Worm (Caenorhabditis elegans) whole organism, young adult: Measurements from ENCODE around the gene W04H10.2.
"Not testable (repeated sequence)": the region's sequence is repeated elsewhere in the genome, so short reads cannot be mapped to it uniquely, and the experiment has no call there.

Experiments
- B0261.1 ChIP-seq: sonication (generic microtip); optimal IDR thresholded peaks from 2 replicates; lab custom pipeline; 2016; ENCODE audit warnings: mild to moderate bottlenecking, missing genetic modification characterization, moderate library complexity, missing compliant biosample characterization
- C06A6.2 ChIP-seq: fragments of 200-800 bp; sonication (Bioruptor generic); conservative IDR thresholded peaks from 2 replicates; pipeline ENCODE4 v1.3.6; 2022; ENCODE audit warnings: missing genetic modification characterization, missing compliant biosample characterization
- F39B2.1 ChIP-seq: fragments of 200-800 bp; sonication (Bioruptor generic); IDR thresholded peaks from 2 replicates; pipeline ENCODE4 v1.3.6; 2022; ENCODE audit warnings: missing genetic modification reagents, missing genetic modification characterization, missing compliant biosample characterization
- F52B5.7 ChIP-seq: sonication (generic microtip); optimal IDR thresholded peaks from 2 replicates; lab custom pipeline; 2016; ENCODE audit warnings: mild to moderate bottlenecking, missing genetic modification characterization, missing compliant biosample characterization
- T07F8.4 ChIP-seq: sonication (generic microtip); optimal IDR thresholded peaks from 2 replicates; lab custom pipeline; 2016; ENCODE audit warnings: mild to moderate bottlenecking, missing genetic modification characterization, moderate library complexity, missing compliant biosample characterization
- Y67H2A.10 ChIP-seq: fragments of 200-800 bp; sonication (Bioruptor generic); conservative IDR thresholded peaks from 2 replicates; pipeline ENCODE4 v1.3.6; 2022; ENCODE audit warnings: missing genetic modification reagents, missing genetic modification characterization, missing compliant biosample characterization
- ZK185.1 ChIP-seq: sonication (generic microtip); optimal IDR thresholded peaks from 2 replicates; lab custom pipeline; 2016; ENCODE audit warnings: mild to moderate bottlenecking, missing genetic modification characterization, missing compliant biosample characterization; ENCODE audit not compliant: poor library complexity, severe bottlenecking
- aptf-3 ChIP-seq: fragments of 200-800 bp; sonication (Bioruptor generic); IDR thresholded peaks from 2 replicates; pipeline ENCODE4 v1.3.6; 2022; ENCODE audit warnings: missing genetic modification characterization, missing compliant biosample characterization
- attf-5 ChIP-seq: fragments of 200-800 bp; sonication (Bioruptor generic); optimal IDR thresholded peaks from 2 replicates; lab custom pipeline; 2018; ENCODE audit warnings: mild to moderate bottlenecking, missing genetic modification characterization, missing compliant biosample characterization
- bed-1 ChIP-seq: fragments of 200-800 bp; sonication (Bioruptor generic); IDR thresholded peaks from 2 replicates; pipeline ENCODE4 v1.3.6; 2022; ENCODE audit warnings: missing genetic modification reagents, missing genetic modification characterization, missing compliant biosample characterization
- cebp-2 ChIP-seq: fragments of 200-800 bp; sonication (Bioruptor generic); IDR thresholded peaks from 2 replicates; pipeline ENCODE4 v1.3.6; 2022; ENCODE audit warnings: missing genetic modification characterization, missing compliant biosample characterization
- chd-7 ChIP-seq: sonication (generic microtip); optimal IDR thresholded peaks from 2 replicates; lab custom pipeline; 2016; ENCODE audit warnings: mild to moderate bottlenecking, missing genetic modification characterization, moderate library complexity, missing compliant biosample characterization
- dox-1 ChIP-seq: fragments of 200-800 bp; sonication (Bioruptor generic); IDR thresholded peaks from 2 replicates; pipeline ENCODE4 v1.3.6; 2022; ENCODE audit warnings: missing genetic modification reagents, missing genetic modification characterization, missing compliant biosample characterization
- egrh-3 ChIP-seq: fragments of 200-800 bp; sonication (Bioruptor generic); IDR thresholded peaks from 2 replicates; pipeline ENCODE4 v1.3.6; 2022; ENCODE audit warnings: missing genetic modification reagents, missing genetic modification characterization, missing compliant biosample characterization
- ekl-4 ChIP-seq: fragments of 200-800 bp; sonication (Bioruptor generic); IDR thresholded peaks from 2 replicates; pipeline ENCODE4 v1.3.6; 2022; ENCODE audit warnings: missing genetic modification reagents, missing genetic modification characterization, missing compliant biosample characterization
- ets-4 ChIP-seq: fragments of 200-800 bp; sonication (Bioruptor generic); optimal IDR thresholded peaks from 2 replicates; lab custom pipeline; 2018; ENCODE audit warnings: mild to moderate bottlenecking, missing genetic modification characterization, missing compliant biosample characterization
- hlh-12 ChIP-seq: sonication (generic microtip); optimal IDR thresholded peaks from 2 replicates; lab custom pipeline; 2016; ENCODE audit warnings: missing genetic modification characterization, missing compliant biosample characterization
- hmg-1.2 ChIP-seq: fragments of 200-800 bp; sonication (Bioruptor generic); IDR thresholded peaks from 2 replicates; pipeline ENCODE4 v1.3.6; 2022; ENCODE audit warnings: missing genetic modification reagents, missing genetic modification characterization, missing compliant biosample characterization
- hsf-1 ChIP-seq: fragments of 200-800 bp; sonication (Bioruptor generic); IDR thresholded peaks from 2 replicates; pipeline ENCODE4 v1.3.6; 2022; ENCODE audit warnings: missing genetic modification reagents, missing genetic modification characterization, missing compliant biosample characterization
- let-607 ChIP-seq, 2 experiments: fragments of 200-800 bp in 1 of 2; sonication (Bioruptor generic) in 1 of 2; sonication (generic microtip) in 1 of 2; optimal IDR thresholded peaks; 2 replicates each; lab custom pipeline; 2016 to 2018; ENCODE audit warnings: mild to moderate bottlenecking in 2 of 2, missing compliant biosample characterization in 2 of 2, missing genetic modification characterization in 2 of 2, moderate library complexity in 2 of 2, missing genotype in 1 of 2
- lin-35 ChIP-seq, 3 experiments: fragments of 150-350 bp in 2 of 3; sonication (generic microtip) in 1 of 3; optimal IDR thresholded peaks; 2 replicates each; lab custom pipeline; 2014 to 2018; ENCODE audit warnings: missing biosample characterization in 3 of 3, missing genetic modification characterization in 3 of 3, missing genetic modification reagents in 3 of 3
- lin-40 ChIP-seq: sonication (generic microtip); optimal IDR thresholded peaks from 2 replicates; lab custom pipeline; 2016; ENCODE audit warnings: missing genetic modification characterization, mild to moderate bottlenecking, missing compliant biosample characterization, missing genotype, missing genetic modification reagents
- mxl-1 ChIP-seq: sonication (generic microtip); optimal IDR thresholded peaks from 2 replicates; lab custom pipeline; 2016; ENCODE audit warnings: missing genetic modification characterization, missing compliant biosample characterization
- nfya-2 ChIP-seq: fragments of 200-800 bp; sonication (Bioruptor generic); IDR thresholded peaks from 2 replicates; pipeline ENCODE4 v1.3.6; 2022; ENCODE audit warnings: missing genetic modification reagents, missing genetic modification characterization, missing compliant biosample characterization
- pbrm-1 ChIP-seq: fragments of 200-800 bp; sonication (Bioruptor generic); IDR thresholded peaks from 2 replicates; pipeline ENCODE4 v1.3.6; 2022; ENCODE audit warnings: missing genetic modification reagents, missing genetic modification characterization, missing compliant biosample characterization
- pha-4 ChIP-seq: fragments of 150-350 bp; sonication (generic microtip); optimal IDR thresholded peaks from 2 replicates; lab custom pipeline; 2014; ENCODE audit warnings: missing biosample characterization, missing genetic modification reagents, missing genetic modification characterization
- rec-8 ChIP-seq, 2 experiments: sonication (generic microtip); optimal IDR thresholded peaks; 2 replicates each; lab custom pipeline; 2016; ENCODE audit warnings: mild to moderate bottlenecking in 2 of 2, missing genetic modification characterization in 2 of 2, missing genetic modification reagents in 2 of 2, missing genotype in 2 of 2, missing biosample characterization in 1 of 2, missing compliant biosample characterization in 1 of 2, moderate library complexity in 1 of 2
- repo-1 ChIP-seq: sonication (generic microtip); optimal IDR thresholded peaks from 2 replicates; lab custom pipeline; 2017; ENCODE audit warnings: mild to moderate bottlenecking, missing genetic modification characterization, missing compliant biosample characterization
- snpc-1.1 ChIP-seq: sonication (generic microtip); optimal IDR thresholded peaks from 2 replicates; lab custom pipeline; 2017; ENCODE audit warnings: missing genetic modification characterization, mild to moderate bottlenecking, missing compliant biosample characterization, antibody characterized with exemption, moderate library complexity, missing genotype, missing genetic modification reagents; ENCODE audit not compliant: insufficient read depth
- snpc-4 ChIP-seq, 5 experiments: fragments of 150-350 bp in 1 of 5; sonication (generic microtip) in 4 of 5; optimal IDR thresholded peaks; 2 replicates each; lab custom pipeline; 2014 to 2018; ENCODE audit warnings: missing genetic modification characterization in 5 of 5, missing biosample characterization in 3 of 5, antibody characterized with exemption in 2 of 5, mild to moderate bottlenecking in 2 of 5, missing compliant biosample characterization in 2 of 5, missing genotype in 2 of 5, moderate library complexity in 2 of 5, missing genetic modification reagents in 1 of 5
- unc-62 ChIP-seq: fragments of 150-350 bp; optimal IDR thresholded peaks from 2 replicates; lab custom pipeline; 2014; ENCODE audit warnings: missing biosample characterization, missing genetic modification reagents, missing genetic modification characterization
- ztf-3 ChIP-seq: fragments of 200-800 bp; sonication (Bioruptor generic); optimal IDR thresholded peaks from 2 replicates; lab custom pipeline; 2018; ENCODE audit warnings: mild to moderate bottlenecking, missing genetic modification characterization, missing compliant biosample characterization

W04H10.2 gene

DNA sequence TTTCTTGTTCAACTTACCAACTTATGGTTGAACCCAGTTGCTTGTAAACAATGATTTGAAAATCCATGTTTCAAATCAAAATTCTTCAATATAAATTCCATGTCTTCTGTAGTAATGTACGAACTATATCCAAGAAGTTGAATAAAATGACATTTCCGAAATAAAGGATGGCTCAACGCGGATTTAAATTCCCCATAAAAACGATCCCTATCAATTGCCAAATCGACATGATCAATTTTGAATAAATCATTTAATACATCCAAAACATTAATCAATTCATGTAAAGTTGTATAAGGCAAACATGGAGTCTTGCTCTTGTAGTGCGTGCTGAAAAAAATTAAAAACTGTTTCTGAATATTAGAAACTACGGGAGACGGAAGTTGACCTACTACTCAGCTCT, 14.3 kb upstream of the W04H10.2 start, which contains the start of gene W08F4.10:
Gene W08F4.10 (minus strand): TSS at position 101 of the 400 bp plus-strand sequence.
- TF ChIP-seq snpc-1.1 (no peak), hsf-1 (GFP tag; lab: Robert Waterston, UW) (no peak), nfya-2 (GFP tag; lab: Robert Waterston, UW) (no peak), egrh-3 (GFP tag; lab: Robert Waterston, UW) (no peak), bed-1 (GFP tag; lab: Robert Waterston, UW) (no peak), ekl-4 (GFP tag; lab: Robert Waterston, UW) (no peak), pha-4 (tag; lab: Kevin White, UChicago) (no peak), cebp-2 (GFP tag; lab: Robert Waterston, UW) (no peak), T07F8.4 (tag; lab: Kevin White, UChicago) (no peak), hlh-12 (tag; lab: Kevin White, UChicago) (no peak), F39B2.1 (GFP tag; lab: Robert Waterston, UW) (no peak), aptf-3 (GFP tag; lab: Robert Waterston, UW) (no peak), Y67H2A.10 (GFP tag; lab: Robert Waterston, UW) (no peak)

DNA sequence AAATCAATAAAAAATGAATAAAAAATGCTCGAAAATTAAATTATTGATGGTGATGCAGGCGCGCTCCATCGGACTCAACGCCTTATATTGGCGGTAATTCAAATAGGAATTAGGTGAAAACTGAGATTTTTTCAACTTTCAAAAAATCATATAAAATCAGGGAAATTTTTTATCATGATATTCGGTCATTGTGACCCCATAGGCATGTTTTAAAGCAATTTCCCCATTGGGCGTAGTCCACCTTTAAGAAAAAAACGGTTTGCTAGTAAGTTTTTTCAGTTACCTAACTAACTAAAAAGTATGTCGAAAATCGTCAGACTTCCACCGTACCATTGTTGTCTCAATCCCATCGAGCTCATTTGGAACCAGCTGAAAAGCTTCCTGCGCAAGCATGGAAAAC, 12.1 kb upstream of the W04H10.2 start, which contains the start of gene W08F4.1:
Gene W08F4.1 (plus strand): TSS at position 301 of the 400 bp plus-strand sequence.
- not testable (repeated sequence) for TF ChIP-seq let-607 (tag; optimal IDR thresholded peaks at IDR 0.05; lab: Kevin White, UChicago); unc-62; ZK185.1 (tag; lab: Kevin White, UChicago)

DNA sequence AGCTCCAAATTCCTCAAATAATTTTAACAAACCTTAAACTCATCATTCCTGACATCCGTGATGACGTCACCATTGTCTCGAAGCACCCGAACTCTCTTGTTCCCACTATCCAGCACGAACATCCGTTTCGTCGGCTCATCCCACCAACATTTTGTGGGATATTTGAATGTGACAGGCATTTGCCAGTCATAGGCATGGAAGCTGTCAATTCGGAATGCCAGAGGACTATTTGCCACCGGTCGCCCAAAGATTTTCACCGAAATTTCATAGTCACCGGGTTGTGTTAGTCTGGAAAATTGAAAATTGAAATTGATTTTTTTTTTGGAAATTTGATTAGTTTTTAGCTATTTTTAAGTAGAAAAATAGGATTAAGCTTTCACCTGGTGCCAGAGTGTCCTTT, 8.7 kb upstream of the W04H10.2 start:
- no peak for TF ChIP-seq ets-4 (GFP tag; lab: Kevin White, UChicago)
- no peak for TF ChIP-seq repo-1 (tag; lab: Kevin White, UChicago)
- no peak for TF ChIP-seq ztf-3 (GFP tag; lab: Kevin White, UChicago)

DNA sequence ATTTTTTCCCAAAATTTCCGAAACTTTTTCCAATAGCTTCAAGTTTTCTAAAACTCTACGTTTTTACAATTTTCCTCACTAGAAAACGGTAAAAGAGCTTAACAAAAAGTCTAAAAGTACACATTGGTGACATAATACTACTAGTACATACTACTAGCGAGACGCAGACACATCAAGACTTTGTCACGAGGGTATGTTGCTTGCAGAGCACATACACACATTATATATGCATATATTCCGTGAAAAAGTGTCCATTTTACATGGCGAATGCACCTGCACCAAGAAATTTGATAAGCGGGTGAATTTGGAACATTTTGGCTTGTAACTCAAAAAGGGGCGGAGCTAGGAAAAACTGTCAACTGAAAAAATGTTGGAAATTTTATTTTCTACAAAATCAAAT, 4.1 kb upstream of the W04H10.2 start:
- TF ChIP-seq hmg-1.2 (GFP tag; lab: Robert Waterston, UW): peak; percentile 60; the same call in 1 of the 2 replicates
- no peak for TF ChIP-seq F52B5.7

DNA sequence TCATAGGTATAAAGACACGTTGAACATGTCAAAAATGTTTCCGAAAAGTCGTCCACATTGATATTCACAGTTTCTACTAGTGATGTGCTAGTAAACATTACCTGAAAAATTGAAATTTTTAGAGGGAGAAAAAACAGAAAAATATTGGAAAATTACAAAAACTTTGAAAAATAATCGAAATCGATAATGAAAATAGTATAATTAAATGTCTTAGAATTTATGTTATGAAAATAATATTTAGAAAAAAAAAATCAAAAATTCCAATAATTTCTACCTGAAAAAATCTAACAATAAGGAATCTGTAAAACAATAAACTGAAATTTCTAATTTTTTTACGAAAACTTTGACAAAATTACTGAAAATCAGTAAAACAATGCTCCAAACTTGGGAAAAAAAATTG, 3.3 kb upstream of the W04H10.2 start, which contains the start of gene nhl-3:
Gene nhl-3 (minus strand): TSS at position 101 of the 400 bp plus-strand sequence.
- TF ChIP-seq snpc-1.1 (no peak), B0261.1 (tag; lab: Kevin White, UChicago) (no peak), mxl-1 (tag; lab: Kevin White, UChicago) (no peak), chd-7 (tag; lab: Kevin White, UChicago) (no peak)

ce11 chrII:602969-603368, 2.4 kb upstream of the W04H10.2 start:
- TF ChIP-seq C06A6.2 (GFP tag; lab: Robert Waterston, UW) (no peak), Y67H2A.10 (GFP tag; lab: Robert Waterston, UW) (no peak), pbrm-1 (GFP tag; lab: Robert Waterston, UW) (no peak), egrh-3 (GFP tag; lab: Robert Waterston, UW) (no peak), hmg-1.2 (GFP tag; lab: Robert Waterston, UW) (peak; percentile 61; the same call in 1 of the 2 replicates), snpc-4 (GFP tag; optimal IDR thresholded peaks at IDR 0.05; lab: Kevin White, UChicago) (no peak), snpc-4 (tag; optimal IDR thresholded peaks at IDR 0.05; lab: Kevin White, UChicago) (peak in 1 of 4 experiments; percentile 23), hlh-12 (tag; lab: Kevin White, UChicago) (no peak), dox-1 (GFP tag; lab: Robert Waterston, UW) (no peak), lin-35 (GFP tag; optimal IDR thresholded peaks at IDR 0.05; lab: Kevin White, UChicago) (peak in 1 of 3 experiments; percentile 8), aptf-3 (GFP tag; lab: Robert Waterston, UW) (no peak), attf-5 (GFP tag; lab: Kevin White, UChicago) (peak; percentile 40), snpc-1.1 (no peak), lin-40 (peak; percentile 7), rec-8 (tag; optimal IDR thresholded peaks at IDR 0.05; lab: Kevin White, UChicago) (no peak)
- TF ChIP-seq, all 124 proteins: peak for 5
